Worm (Caenorhabditis elegans) whole organism, L1 larva: Measurements from ENCODE around the gene Y39A1A.18.

Source experiments
- C34B4.2 ChIP-seq: sonication (generic microtip); optimal IDR thresholded peaks from 2 replicates; lab custom pipeline; 2017; ENCODE audit warnings: mild to moderate bottlenecking, missing genetic modification characterization, missing compliant biosample characterization
- F16B12.6 ChIP-seq: fragments of 150-350 bp; optimal IDR thresholded peaks from 2 replicates; lab custom pipeline; 2014; ENCODE audit warnings: missing biosample characterization, missing genetic modification characterization
- ama-1 ChIP-seq: fragments of 150-350 bp; optimal IDR thresholded peaks from 2 replicates; lab custom pipeline; 2014
- ceh-90 ChIP-seq: sonication (generic microtip); optimal IDR thresholded peaks from 2 replicates; lab custom pipeline; 2016; ENCODE audit warnings: missing genetic modification characterization, missing compliant biosample characterization
- efl-1 ChIP-seq, 4 experiments: fragments of 150-350 bp; optimal IDR thresholded peaks in 3 of 4; peaks in 1 of 4; 1 replicate in 1 of 4; 2 replicates in 3 of 4; lab custom pipeline; 2014; ENCODE audit warnings: missing biosample characterization in 2 of 4, missing genetic modification characterization in 2 of 4, missing genetic modification reagents in 2 of 4
- egl-27 ChIP-seq, 2 experiments: fragments of 150-350 bp in 1 of 2; sonication (generic microtip); optimal IDR thresholded peaks; 3 replicates each; lab custom pipeline; 2017 to 2018; ENCODE audit warnings: missing biosample characterization in 2 of 2, missing genetic modification characterization in 2 of 2, missing genetic modification reagents in 2 of 2
- elt-2 ChIP-seq: sonication (generic microtip); optimal IDR thresholded peaks from 2 replicates; lab custom pipeline; 2016; ENCODE audit warnings: missing genetic modification characterization, mild to moderate bottlenecking, inconsistent platforms, missing compliant biosample characterization, missing genetic modification reagents
- fkh-10 ChIP-seq: sonication (generic microtip); optimal IDR thresholded peaks from 2 replicates; lab custom pipeline; 2017; ENCODE audit warnings: missing biosample characterization, missing genetic modification reagents, missing genetic modification characterization
- fkh-4 ChIP-seq: sonication (generic microtip); optimal IDR thresholded peaks from 2 replicates; lab custom pipeline; 2016; ENCODE audit warnings: missing compliant biosample characterization, missing genetic modification characterization, borderline replicate concordance
- fos-1 ChIP-seq: fragments of 150-350 bp; optimal IDR thresholded peaks from 2 replicates; lab custom pipeline; 2014; ENCODE audit warnings: missing biosample characterization, missing genetic modification characterization
- grh-1 ChIP-seq: fragments of 200-800 bp; sonication (Bioruptor generic); IDR thresholded peaks from 2 replicates; pipeline ENCODE4 v1.3.6; 2022; ENCODE audit warnings: missing genetic modification reagents, missing genetic modification characterization, missing compliant biosample characterization
- jun-1 ChIP-seq: fragments of 150-350 bp; optimal IDR thresholded peaks from 2 replicates; lab custom pipeline; 2014; ENCODE audit warnings: missing biosample characterization, missing genetic modification reagents, missing genetic modification characterization
- lin-13 ChIP-seq: fragments of 150-350 bp; optimal IDR thresholded peaks from 2 replicates; lab custom pipeline; 2014; ENCODE audit warnings: missing biosample characterization, missing genetic modification reagents, missing genetic modification characterization
- lin-14 ChIP-seq: fragments of 200-800 bp; sonication (Bioruptor generic); optimal IDR thresholded peaks from 2 replicates; lab custom pipeline; 2018; ENCODE audit warnings: mild to moderate bottlenecking, missing genetic modification characterization, moderate library complexity, missing compliant biosample characterization
- lin-15B ChIP-seq: fragments of 150-350 bp; sonication (generic microtip); optimal IDR thresholded peaks from 3 replicates; lab custom pipeline; 2014; ENCODE audit warnings: missing biosample characterization, missing genetic modification characterization
- lin-35 ChIP-seq, 2 experiments: fragments of 150-350 bp; optimal IDR thresholded peaks; 2 replicates each; lab custom pipeline; 2014; ENCODE audit warnings: missing biosample characterization in 2 of 2, missing genetic modification characterization in 2 of 2, missing genetic modification reagents in 2 of 2
- lin-39 ChIP-seq: fragments of 150-350 bp; optimal IDR thresholded peaks from 2 replicates; lab custom pipeline; 2014; ENCODE audit warnings: missing biosample characterization, missing genetic modification reagents, missing genetic modification characterization
- lir-3 ChIP-seq: sonication (generic microtip); optimal IDR thresholded peaks from 2 replicates; lab custom pipeline; 2016; ENCODE audit warnings: mild to moderate bottlenecking, missing genetic modification characterization, moderate library complexity, missing compliant biosample characterization; ENCODE audit not compliant: poor library complexity
- mdl-1 ChIP-seq, 2 experiments: fragments of 150-350 bp; optimal IDR thresholded peaks; 2 replicates each; lab custom pipeline; 2014 to 2017; ENCODE audit warnings: missing biosample characterization in 2 of 2, missing genetic modification characterization in 2 of 2, inconsistent platforms in 1 of 2
- nhr-11 ChIP-seq: fragments of 150-350 bp; optimal IDR thresholded peaks from 2 replicates; lab custom pipeline; 2014; ENCODE audit warnings: missing biosample characterization, missing genetic modification characterization
- nhr-12 ChIP-seq: sonication (generic microtip); optimal IDR thresholded peaks from 2 replicates; lab custom pipeline; 2017; ENCODE audit warnings: missing biosample characterization, missing genetic modification characterization
- nhr-28 ChIP-seq: fragments of 150-350 bp; optimal IDR thresholded peaks from 2 replicates; lab custom pipeline; 2014; ENCODE audit warnings: missing biosample characterization, missing genetic modification characterization
- nhr-47 ChIP-seq: sonication (generic microtip); optimal IDR thresholded peaks from 2 replicates; lab custom pipeline; 2016; ENCODE audit warnings: mild to moderate bottlenecking, missing genetic modification characterization, moderate library complexity, missing compliant biosample characterization
- nhr-76 ChIP-seq: sonication (generic microtip); optimal IDR thresholded peaks from 2 replicates; lab custom pipeline; 2017; ENCODE audit warnings: missing biosample characterization, missing genetic modification characterization
- nhr-85 ChIP-seq: sonication (generic microtip); peaks from one replicate; lab custom pipeline; 2016; ENCODE audit warnings: missing genetic modification characterization, inconsistent platforms, missing compliant biosample characterization
- nhr-90 ChIP-seq: sonication (generic microtip); optimal IDR thresholded peaks from 2 replicates; lab custom pipeline; 2016; ENCODE audit warnings: mild to moderate bottlenecking, missing genetic modification characterization, missing compliant biosample characterization; ENCODE audit not compliant: poor library complexity
- pag-3 ChIP-seq: sonication (generic microtip); optimal IDR thresholded peaks from 2 replicates; lab custom pipeline; 2017; ENCODE audit warnings: missing genetic modification characterization, mild to moderate bottlenecking, missing compliant biosample characterization, antibody characterized with exemption, borderline replicate concordance; ENCODE audit not compliant: insufficient read depth
- skn-1 ChIP-seq: fragments of 150-350 bp; optimal IDR thresholded peaks from 2 replicates; lab custom pipeline; 2014; ENCODE audit warnings: missing biosample characterization, missing genetic modification characterization
- snu-23 ChIP-seq: sonication (generic microtip); optimal IDR thresholded peaks from 2 replicates; lab custom pipeline; 2016; ENCODE audit warnings: missing genetic modification characterization, missing compliant biosample characterization
- sox-4 ChIP-seq: sonication (generic microtip); optimal IDR thresholded peaks from 2 replicates; lab custom pipeline; 2016; ENCODE audit warnings: missing genetic modification characterization, missing compliant biosample characterization
- sptf-1 ChIP-seq: fragments of 150-350 bp; optimal IDR thresholded peaks from 2 replicates; lab custom pipeline; 2014; ENCODE audit warnings: missing biosample characterization, missing genetic modification characterization
- sup-37 ChIP-seq: fragments of 200-800 bp; sonication (Bioruptor generic); optimal IDR thresholded peaks from 2 replicates; lab custom pipeline; 2018; ENCODE audit warnings: mild to moderate bottlenecking, missing genetic modification characterization, missing compliant biosample characterization
- swsn-7 ChIP-seq: sonication (generic microtip); optimal IDR thresholded peaks from 2 replicates; lab custom pipeline; 2016; ENCODE audit warnings: missing genetic modification characterization, missing compliant biosample characterization
- unc-130 ChIP-seq: fragments of 150-350 bp; optimal IDR thresholded peaks from 2 replicates; lab custom pipeline; 2017; ENCODE audit warnings: missing biosample characterization, missing genetic modification characterization, inconsistent platforms
- unc-98 ChIP-seq: fragments of 200-800 bp; sonication (Bioruptor generic); IDR thresholded peaks from 2 replicates; pipeline ENCODE4 v1.3.6; 2022; ENCODE audit warnings: missing genetic modification characterization, missing compliant biosample characterization
- xbp-1 ChIP-seq: sonication (generic microtip); optimal IDR thresholded peaks from 2 replicates; lab custom pipeline; 2016; ENCODE audit warnings: missing genetic modification characterization, missing compliant biosample characterization
- zag-1 ChIP-seq: fragments of 150-350 bp; optimal IDR thresholded peaks from 2 replicates; lab custom pipeline; 2014; ENCODE audit warnings: missing biosample characterization, missing genetic modification characterization
- ztf-4 ChIP-seq: fragments of 150-350 bp; optimal IDR thresholded peaks from 2 replicates; lab custom pipeline; 2014; ENCODE audit warnings: missing biosample characterization, missing genetic modification characterization

Y39A1A.18 gene

DNA sequence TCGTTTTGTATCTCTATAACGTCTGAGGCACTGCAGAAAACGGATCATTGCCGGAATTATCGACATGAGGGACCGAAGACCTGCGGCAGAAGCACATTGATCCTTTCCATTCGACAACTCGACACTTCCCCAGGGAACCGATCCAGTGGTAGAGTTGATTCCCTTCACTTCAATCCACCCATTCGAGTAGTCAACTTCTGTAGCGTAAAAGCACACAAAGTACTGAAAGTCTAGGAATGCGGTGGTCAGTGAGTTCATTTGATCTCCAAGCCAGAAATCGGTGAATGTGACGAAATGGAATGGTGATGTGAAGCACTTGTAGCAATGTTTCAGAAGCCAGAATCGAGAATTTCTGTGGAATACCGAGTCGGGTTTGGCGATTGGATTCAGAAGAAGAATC, 10.2 kb upstream of the Y39A1A.18 start:
- no peak for TF ChIP-seq sup-37 (GFP tag; lab: Kevin White, UChicago)
- TF ChIP-seq unc-98, result no peak
- TF ChIP-seq pag-3 (tag; lab: Kevin White, UChicago), result no peak
- no peak for TF ChIP-seq sox-4 (tag; lab: Kevin White, UChicago)

- TF ChIP-seq ceh-90 (tag; lab: Kevin White, UChicago) (no peak), efl-1 (optimal IDR thresholded peaks at IDR 0.05; lab: Kevin White, UChicago) (no peak), efl-1 (GFP tag; optimal IDR thresholded peaks at IDR 0.05 in 1 of 2; lab: Kevin White, UChicago) (peak in 1 of 2 experiments; percentile 91), lin-15B (tag; lab: Kevin White, UChicago) (no peak), xbp-1 (tag; lab: Kevin White, UChicago) (no peak), jun-1 (no peak)
Measured at ce11 chrIII:10703833-10704232, 9.5 kb upstream of the Y39A1A.18 start.

ce11 chrIII:10702805-10703204, 8.5 kb upstream of the Y39A1A.18 start:
- TF ChIP-seq nhr-85 (tag; lab: Kevin White, UChicago) (no peak), nhr-90 (tag; lab: Kevin White, UChicago) (no peak), nhr-11 (tag; lab: Kevin White, UChicago) (no peak)

DNA sequence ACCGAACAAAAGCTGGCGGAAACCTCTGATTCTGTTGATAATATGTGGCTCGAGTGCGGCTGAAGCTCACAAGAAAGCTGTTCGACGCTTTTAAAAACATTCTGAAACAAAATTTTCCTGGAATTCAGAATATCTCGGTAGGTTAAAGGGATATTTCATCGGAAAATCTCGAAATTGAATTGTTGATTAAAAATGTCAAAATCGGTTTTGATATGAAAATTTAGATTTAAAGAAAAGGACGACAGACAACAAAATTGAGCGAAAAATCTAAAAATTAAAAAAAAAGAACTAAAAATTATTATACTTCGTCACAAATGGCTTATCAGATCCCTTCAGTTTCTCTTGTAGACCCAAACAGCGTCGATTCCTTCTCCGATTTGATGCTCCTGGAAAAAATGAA, 6.2 kb upstream of the Y39A1A.18 start, which contains the start of gene Y39A1A.20:
Gene Y39A1A.20 (minus strand): TSS at position 101 of the 400 bp plus-strand sequence.
- TF ChIP-seq unc-130 (tag; lab: Kevin White, UChicago), result no peak
- TF ChIP-seq swsn-7, result no peak
- no peak for TF ChIP-seq lin-39 (tag; lab: Kevin White, UChicago)
- TF ChIP-seq ztf-4 (tag; lab: Kevin White, UChicago), result no peak

DNA sequence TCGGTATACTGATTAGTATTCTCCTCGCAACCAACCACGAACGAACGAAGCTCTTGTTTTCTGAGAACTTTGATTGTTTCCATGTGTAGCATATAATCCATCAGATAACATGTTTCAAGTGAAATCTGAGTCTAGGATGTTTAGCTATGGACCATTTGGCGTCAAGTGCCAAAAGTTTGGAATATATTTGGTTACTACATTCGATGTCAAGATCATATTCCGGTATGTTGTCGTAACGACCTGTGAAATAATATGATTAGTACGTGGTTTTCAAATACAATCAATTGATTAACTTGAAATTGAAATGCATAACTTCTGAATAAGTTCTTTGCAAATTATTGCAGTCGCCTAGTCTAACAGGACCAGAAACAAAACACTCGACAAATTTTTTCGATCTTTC, 3.3 kb downstream of the Y39A1A.18 start, which contains the start of gene Y39A1A.17:
Gene Y39A1A.17 (minus strand): TSS at position 101 of the 400 bp plus-strand sequence.
- TF ChIP-seq C34B4.2 (tag; lab: Kevin White, UChicago), result no peak
- TF ChIP-seq nhr-76, result no peak
- TF ChIP-seq skn-1, result no peak
- TF ChIP-seq xbp-1 (tag; lab: Kevin White, UChicago), result no peak
- TF ChIP-seq lin-14 (GFP tag; lab: Kevin White, UChicago), result no peak
- no peak for TF ChIP-seq snu-23 (GFP tag; lab: Kevin White, UChicago)
- TF ChIP-seq ceh-90 (tag; lab: Kevin White, UChicago), result no peak
- no peak for TF ChIP-seq nhr-28 (tag; lab: Kevin White, UChicago)
- TF ChIP-seq lir-3, result no peak
- no peak for TF ChIP-seq fkh-4 (tag; lab: Kevin White, UChicago)
- TF ChIP-seq nhr-47, result no peak
- TF ChIP-seq efl-1 (optimal IDR thresholded peaks at IDR 0.05; lab: Kevin White, UChicago), result no peak
- no peak for TF ChIP-seq efl-1 (GFP tag; optimal IDR thresholded peaks at IDR 0.05 in 1 of 2; lab: Kevin White, UChicago)

ce11 chrIII:10689057-10689456, 5.2 kb downstream of the Y39A1A.18 start, which contains the start of gene Y39A1A.31:
Y39A1A.31 (minus strand) TSS chrIII:10689157.
- no peak for TF ChIP-seq sup-37 (GFP tag; lab: Kevin White, UChicago)
- no peak for TF ChIP-seq elt-2 (tag; lab: Kevin White, UChicago)
- TF ChIP-seq lin-35 (GFP tag; optimal IDR thresholded peaks at IDR 0.05; lab: Kevin White, UChicago), result no peak
- no peak for TF ChIP-seq F16B12.6 (tag; lab: Kevin White, UChicago)
- TF ChIP-seq egl-27 (tag; optimal IDR thresholded peaks at IDR 0.05; lab: Kevin White, UChicago), result no peak
- no peak for TF ChIP-seq nhr-12 (tag; lab: Kevin White, UChicago)
- no peak for TF ChIP-seq grh-1 (GFP tag; lab: Robert Waterston, UW)
- no peak for TF ChIP-seq ama-1 (lab: Kevin White, UChicago)
- TF ChIP-seq zag-1 (tag; lab: Kevin White, UChicago), result no peak
- no peak for TF ChIP-seq nhr-85 (tag; lab: Kevin White, UChicago)
- TF ChIP-seq fos-1 (tag; lab: Kevin White, UChicago), result no peak
- no peak for TF ChIP-seq sptf-1 (tag; lab: Kevin White, UChicago)
- TF ChIP-seq nhr-90 (tag; lab: Kevin White, UChicago), result no peak
- TF ChIP-seq mdl-1 (tag; optimal IDR thresholded peaks at IDR 0.05; lab: Kevin White, UChicago), result no peak
- TF ChIP-seq fkh-10, result no peak
- TF ChIP-seq lin-13, result no peak
